Fruit fly (Drosophila melanogaster): Measurements from ENCODE around the gene GABA-B-R2.

DNA sequence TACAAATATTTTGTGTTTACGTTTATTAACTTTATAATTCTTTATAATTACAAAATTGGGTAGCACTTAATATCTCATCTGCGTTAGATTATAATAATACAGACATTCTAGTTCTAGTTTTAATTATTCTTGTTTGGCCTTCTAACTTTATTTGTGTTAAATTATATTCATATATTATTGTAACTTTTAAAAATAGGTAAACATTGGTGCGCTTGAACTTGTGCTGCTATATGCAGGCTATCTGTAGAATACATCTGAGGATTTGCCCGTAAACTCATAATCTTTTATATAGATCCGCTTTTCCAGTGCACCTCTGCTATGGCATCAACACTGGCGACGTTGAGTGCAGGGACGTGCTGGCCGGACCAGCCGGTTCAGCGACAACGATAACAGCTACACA is 53.2 kb downstream of the GABA-B-R2 start:
- no peak for TF ChIP-seq CG8478 (optimal IDR thresholded peaks at IDR 0.05)
- TF ChIP-seq CTCF (optimal IDR thresholded peaks at IDR 0.05) = no peak
